Worm (Caenorhabditis elegans): Measurements from ENCODE around the gene F27D9.13.

ce11 chrX:7627351-7627750, 39.9 kb downstream of the F27D9.13 start, which contains the start of gene nlp-61:
- no peak for TF ChIP-seq hif-1 (tag; optimal IDR thresholded peaks at IDR 0.05)
- TF ChIP-seq egl-27 (tag; optimal IDR thresholded peaks at IDR 0.05): no peak
- TF ChIP-seq sdz-12 (GFP tag; optimal IDR thresholded peaks at IDR 0.05): no peak
- no peak for TF ChIP-seq ztf-11 (tag; optimal IDR thresholded peaks at IDR 0.05)
- no peak for TF ChIP-seq aly-2 (tag; optimal IDR thresholded peaks at IDR 0.05)
- TF ChIP-seq zfp-2 (tag; optimal IDR thresholded peaks at IDR 0.05): no peak

Data from whole organism, L4 larva.